Fruit fly (Drosophila melanogaster): ENCODE measurements around the gene CG6333.

dm6 chr3L:17535768-17536167, 49.7 kb upstream of the CG6333 start:
- TF ChIP-seq schlank (tag; optimal IDR thresholded peaks at IDR 0.05): no peak
- TF ChIP-seq pnt (GFP tag; optimal IDR thresholded peaks at IDR 0.05): no peak
- TF ChIP-seq CG10147 (GFP tag; optimal IDR thresholded peaks at IDR 0.05): no peak
- no peak for TF ChIP-seq Pdp1 (GFP tag; optimal IDR thresholded peaks at IDR 0.05)

Measured in whole organism, embryonic.